Worm (Caenorhabditis elegans): ENCODE data around the gene ZC513.3.
A peak's percentile ranks its signal among the peaks of the same experiment; 100 is the strongest.

The ZC513.3 gene

ce11 chrV:8039606-8040005 lies 7.2 kb upstream of the ZC513.3 start:
- no peak for TF ChIP-seq F44E2.7 (GFP tag; IDR thresholded peaks at IDR 0.05)
- TF ChIP-seq ama-1 (optimal IDR thresholded peaks at IDR 0.05) = peak; percentile 70

- no peak for TF ChIP-seq daf-19 (GFP tag; conservative IDR thresholded peaks at IDR 0.05)
- peak; percentile 5 for TF ChIP-seq mep-1 (tag; optimal IDR thresholded peaks at IDR 0.05)
- peak; percentile 88 for TF ChIP-seq ama-1 (optimal IDR thresholded peaks at IDR 0.05)
- peak; percentile 43 for TF ChIP-seq hlh-11 (tag; optimal IDR thresholded peaks at IDR 0.05)
- TF ChIP-seq nhr-28 (tag; optimal IDR thresholded peaks at IDR 0.05) = peak; percentile 43
- peak; percentile 73; the same call in 1 of the 2 replicates for TF ChIP-seq mdt-29 (GFP tag; IDR thresholded peaks at IDR 0.05)
- TF ChIP-seq aha-1 (tag) = peak; percentile 48
- peak; percentile 51 for TF ChIP-seq dve-1 (tag; optimal IDR thresholded peaks at IDR 0.05; ENCODE audit: insufficient read depth)
- peak; percentile 4 for TF ChIP-seq mes-2 (tag; optimal IDR thresholded peaks at IDR 0.05; ENCODE audit: poor library complexity, severe bottlenecking)
- TF ChIP-seq mdl-1 (tag; optimal IDR thresholded peaks at IDR 0.05) = peak in 1 of 2 experiments; percentile 43
- no peak for TF ChIP-seq nhr-42 (GFP tag; IDR thresholded peaks at IDR 0.05)
- TF ChIP-seq dmd-8 (GFP tag; IDR thresholded peaks at IDR 0.05) = no peak
- no peak for TF ChIP-seq dmd-9 (GFP tag; IDR thresholded peaks at IDR 0.05)
- TF ChIP-seq nhr-48 (tag; optimal IDR thresholded peaks at IDR 0.05) = peak; percentile 51
- no peak for TF ChIP-seq fos-1 (tag; optimal IDR thresholded peaks at IDR 0.05)
- TF ChIP-seq ztf-7 (tag; optimal IDR thresholded peaks at IDR 0.05) = no peak
- peak; percentile 17 for TF ChIP-seq mxl-3 (GFP tag; optimal IDR thresholded peaks at IDR 0.05)
- 0 out of 2 replicates have a peak, but pooled peaks have one; percentile 13 for TF ChIP-seq dmd-6 (GFP tag; IDR thresholded peaks at IDR 0.05)
- peak; percentile 8 for TF ChIP-seq dpl-1 (GFP tag; optimal IDR thresholded peaks at IDR 0.05)
- peak; percentile 8 for TF ChIP-seq jun-1 (tag; optimal IDR thresholded peaks at IDR 0.05)
- TF ChIP-seq lin-38 (GFP tag; IDR thresholded peaks at IDR 0.05) = no peak
- peak in 1 of 2 experiments; percentile 60 for TF ChIP-seq lsy-2 (tag; optimal IDR thresholded peaks at IDR 0.05)
- peak; percentile 48; the same call in 1 of the 2 replicates for TF ChIP-seq set-16 (GFP tag; IDR thresholded peaks at IDR 0.05)
- TF ChIP-seq unc-62 (GFP tag; optimal IDR thresholded peaks at IDR 0.05 in 1 of 2) = no peak
- no peak for TF ChIP-seq unc-62 (tag; optimal IDR thresholded peaks at IDR 0.05)
- no peak for TF ChIP-seq R02D3.7 (tag; optimal IDR thresholded peaks at IDR 0.05)
- peak; percentile 42 for TF ChIP-seq hlh-30 (tag; optimal IDR thresholded peaks at IDR 0.05; ENCODE audit: insufficient read depth)
- TF ChIP-seq rbr-2 (tag; optimal IDR thresholded peaks at IDR 0.05) = peak; percentile 40
Observed at ce11 chrV:8040247-8041084, 6.3 kb upstream of the ZC513.3 start.

ce11 chrV:8041336-8041868 lies 5.4 kb upstream of the ZC513.3 start:
- TF ChIP-seq daf-8 (GFP tag; IDR thresholded peaks at IDR 0.05) (no peak), unc-62 (GFP tag; optimal IDR thresholded peaks at IDR 0.05 in 1 of 2) (peak in 1 of 2 experiments; percentile 94), unc-62 (tag; optimal IDR thresholded peaks at IDR 0.05) (no peak), F44E2.7 (GFP tag; IDR thresholded peaks at IDR 0.05) (no peak), egl-43 (GFP tag; IDR thresholded peaks at IDR 0.05) (no peak), set-16 (GFP tag; IDR thresholded peaks at IDR 0.05) (no peak), mes-2 (tag; optimal IDR thresholded peaks at IDR 0.05; ENCODE audit: poor library complexity, severe bottlenecking) (no peak), Y75B8A.6 (GFP tag; IDR thresholded peaks at IDR 0.05) (no peak)

- TF ChIP-seq T26A8.4 (GFP tag; IDR thresholded peaks at IDR 0.05) (no peak), unc-62 (GFP tag; optimal IDR thresholded peaks at IDR 0.05 in 1 of 2) (peak in 1 of 2 experiments; percentile 60), unc-62 (tag; optimal IDR thresholded peaks at IDR 0.05) (no peak), aha-1 (tag) (peak; percentile 60), lin-29 (GFP tag; IDR thresholded peaks at IDR 0.05) (no peak)
Observed at ce11 chrV:8043664-8044063, 3.1 kb upstream of the ZC513.3 start.
